Worm (Caenorhabditis elegans) whole organism, L4 larva: ENCODE results near the gene jud-4.

Experiments used
- lin-15B ChIP-seq: fragments of 150-350 bp; sonication (generic microtip); optimal IDR thresholded peaks from 3 replicates; lab custom pipeline; 2014; ENCODE audit warnings: missing biosample characterization, missing genetic modification characterization
- madf-5 ChIP-seq, 2 experiments: fragments of 200-800 bp; sonication (Bioruptor generic); IDR thresholded peaks; 2 replicates each; pipeline ENCODE4 v1.3.6; 2022; ENCODE audit warnings: missing compliant biosample characterization in 2 of 2, missing genetic modification characterization in 2 of 2
- nhr-10 ChIP-seq: fragments of 150-350 bp; optimal IDR thresholded peaks from 2 replicates; lab custom pipeline; 2014; ENCODE audit warnings: missing biosample characterization, missing genetic modification characterization
- nhr-11 ChIP-seq: fragments of 150-350 bp; optimal IDR thresholded peaks from 2 replicates; lab custom pipeline; 2014; ENCODE audit warnings: missing biosample characterization, missing genetic modification characterization
- nhr-42 ChIP-seq: fragments of 200-800 bp; sonication (Bioruptor generic); IDR thresholded peaks from 2 replicates; pipeline ENCODE4 v1.3.6; 2022; ENCODE audit warnings: missing genetic modification characterization, missing compliant biosample characterization
- spr-3 ChIP-seq: fragments of 200-800 bp; sonication (Bioruptor generic); optimal IDR thresholded peaks from 2 replicates; lab custom pipeline; 2018; ENCODE audit warnings: mild to moderate bottlenecking, missing genetic modification characterization, missing compliant biosample characterization
- unc-39 ChIP-seq: sonication (generic microtip); optimal IDR thresholded peaks from 2 replicates; lab custom pipeline; 2017; ENCODE audit warnings: missing biosample characterization, missing genetic modification characterization

- no peak for TF ChIP-seq madf-5 (GFP tag; IDR thresholded peaks at IDR 0.05; lab: Robert Waterston, UW)
- no peak for TF ChIP-seq nhr-42 (GFP tag; lab: Robert Waterston, UW)
- TF ChIP-seq lin-15B (tag; lab: Kevin White, UChicago) = no peak
- TF ChIP-seq nhr-10 (tag; lab: Kevin White, UChicago) = no peak
- TF ChIP-seq nhr-11 = no peak
- no peak for TF ChIP-seq spr-3
- no peak for TF ChIP-seq unc-39 (tag; lab: Kevin White, UChicago)
Measured at ce11 chrX:15246182-15246581, 37.7 kb upstream of the jud-4 start, which contains the start of gene piki-1.
